Worm (Caenorhabditis elegans) whole organism, L3 larva: ENCODE data around the gene sfrp-1.

ENCODE experiments used
- aly-2 ChIP-seq: fragments of 150-350 bp; optimal IDR thresholded peaks from 2 replicates; lab custom pipeline; 2014; ENCODE audit warnings: missing biosample characterization, missing genetic modification characterization
- elt-1 ChIP-seq: fragments of 150-350 bp; optimal IDR thresholded peaks from 2 replicates; lab custom pipeline; 2014; ENCODE audit warnings: missing biosample characterization, missing genetic modification characterization
- jun-1 ChIP-seq: fragments of 150-350 bp; optimal IDR thresholded peaks from 2 replicates; lab custom pipeline; 2014; ENCODE audit warnings: missing biosample characterization, missing genetic modification reagents, missing genetic modification characterization
- mdl-1 ChIP-seq: fragments of 150-350 bp; optimal IDR thresholded peaks from 2 replicates; lab custom pipeline; 2014; ENCODE audit warnings: missing biosample characterization, missing genetic modification characterization
- nhr-76 ChIP-seq: fragments of 150-350 bp; sonication (generic microtip); optimal IDR thresholded peaks from 5 replicates; lab custom pipeline; 2014; ENCODE audit warnings: missing biosample characterization, missing genetic modification characterization
- nhr-77 ChIP-seq: fragments of 150-350 bp; optimal IDR thresholded peaks from 2 replicates; lab custom pipeline; 2014; ENCODE audit warnings: missing biosample characterization, missing genetic modification characterization
- snpc-4 ChIP-seq: fragments of 150-350 bp; optimal IDR thresholded peaks from 2 replicates; lab custom pipeline; 2014; ENCODE audit warnings: missing biosample characterization, missing genetic modification characterization
- zag-1 ChIP-seq: fragments of 150-350 bp; optimal IDR thresholded peaks from 2 replicates; lab custom pipeline; 2014; ENCODE audit warnings: missing biosample characterization, missing genetic modification characterization

DNA sequence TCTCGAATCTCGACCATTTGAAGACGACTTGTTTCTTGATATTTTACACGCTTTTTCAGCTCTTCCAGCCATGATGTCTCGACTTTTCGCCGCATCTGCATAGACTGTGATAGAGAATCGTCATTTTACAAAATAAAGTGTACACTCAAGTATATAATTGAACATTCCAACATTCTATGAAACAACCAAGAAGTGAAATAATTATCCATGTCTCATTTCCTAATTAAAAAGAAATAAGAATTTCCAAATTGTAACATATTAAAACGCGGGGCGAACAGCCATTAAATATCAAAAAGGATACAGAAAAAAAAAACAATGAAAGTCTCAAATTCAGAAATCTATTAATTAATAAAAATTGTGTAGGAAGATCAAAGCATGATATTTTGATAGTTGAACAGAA is 29.2 kb downstream of the sfrp-1 start, which contains the start of gene smg-3:
- no peak for TF ChIP-seq snpc-4 (tag; lab: Kevin White, UChicago)
- TF ChIP-seq nhr-77 (tag; lab: Kevin White, UChicago): no peak
- TF ChIP-seq zag-1 (tag; lab: Kevin White, UChicago): no peak
- TF ChIP-seq elt-1 (tag; lab: Kevin White, UChicago): no peak
- TF ChIP-seq mdl-1 (tag; lab: Kevin White, UChicago): no peak
- TF ChIP-seq nhr-76: no peak
- no peak for TF ChIP-seq jun-1 (tag; lab: Kevin White, UChicago)
- no peak for TF ChIP-seq aly-2 (tag; lab: Kevin White, UChicago)
